Fruit fly (Drosophila melanogaster) Kc167 (cell line): ENCODE results near the gene Nlg3.

Source experiments
- Myc ChIP-seq: fragments of >200 bp; optimal IDR thresholded peaks from 2 replicates; lab custom pipeline; 2017; ENCODE audit warnings: missing external identifiers
- Sin3A ChIP-seq: fragments of >200 bp; optimal IDR thresholded peaks from 2 replicates; lab custom pipeline; 2018; ENCODE audit warnings: missing external identifiers
- h ChIP-seq: fragments of >200 bp; optimal IDR thresholded peaks from 3 replicates; lab custom pipeline; 2018; ENCODE audit warnings: missing external identifiers
- insv ChIP-seq: fragments of >200 bp; optimal IDR thresholded peaks from 3 replicates; lab custom pipeline; 2018; ENCODE audit warnings: missing external identifiers
- psq ChIP-seq: fragments of >200 bp; optimal IDR thresholded peaks from 2 replicates; lab custom pipeline; 2017; ENCODE audit warnings: missing external identifiers
- ttk ChIP-seq: sonication (Bioruptor generic); optimal IDR thresholded peaks from 2 replicates; lab custom pipeline; 2017; ENCODE audit warnings: missing external identifiers

The Nlg3 gene

dm6 chr3R:7541145-7541860 lies 97.9 kb downstream of the Nlg3 start, which contains the start of the genes alpha-Est3 and alpha-Est2:
Gene alpha-Est3, minus strand, starts transcription at chr3R:7541631.
Gene alpha-Est2, plus strand, starts transcription at chr3R:7541810.
- no peak for TF ChIP-seq h (lab: Kevin White, UChicago)
- no peak for TF ChIP-seq Myc (lab: Kevin White, UChicago)
- TF ChIP-seq ttk (lab: Kevin White, UChicago), result no peak
- no peak for TF ChIP-seq psq
- TF ChIP-seq insv, result no peak
- no peak for TF ChIP-seq Sin3A (lab: Kevin White, UChicago)

dm6 chr3R:7538435-7538834 lies 100.8 kb downstream of the Nlg3 start, which contains the start of gene alpha-Est4:
Gene alpha-Est4, minus strand, starts transcription at chr3R:7538615.
- TF ChIP-seq Sin3A (lab: Kevin White, UChicago) (no peak), h (lab: Kevin White, UChicago) (no peak), Myc (lab: Kevin White, UChicago) (no peak), insv (no peak), psq (no peak), ttk (lab: Kevin White, UChicago) (no peak)

- TF ChIP-seq psq (no peak), h (lab: Kevin White, UChicago) (no peak), ttk (lab: Kevin White, UChicago) (no peak), Sin3A (lab: Kevin White, UChicago) (no peak), insv (no peak), Myc (lab: Kevin White, UChicago) (no peak)
Measured at dm6 chr3R:7536281-7536680, 103.0 kb downstream of the Nlg3 start, which contains the start of gene alpha-Est5. Gene alpha-Est5, minus strand, starts transcription at chr3R:7536390.

- TF ChIP-seq psq, result no peak
- no peak for TF ChIP-seq Myc (lab: Kevin White, UChicago)
- TF ChIP-seq h (lab: Kevin White, UChicago), result no peak
- TF ChIP-seq insv, result no peak
- no peak for TF ChIP-seq Sin3A (lab: Kevin White, UChicago)
- no peak for TF ChIP-seq ttk (lab: Kevin White, UChicago)
Measured at dm6 chr3R:7535606-7536005, 103.6 kb downstream of the Nlg3 start.

dm6 chr3R:7530184-7530821 lies 108.9 kb downstream of the Nlg3 start, which contains the start of the genes Rtnl2 and alphaTub84D:
Gene Rtnl2, minus strand, starts transcription at chr3R:7530241.
Gene alphaTub84D, plus strand, starts transcription at chr3R:7530753.
- TF ChIP-seq Sin3A (lab: Kevin White, UChicago) (no peak), h (lab: Kevin White, UChicago) (no peak), Myc (lab: Kevin White, UChicago) (no peak), ttk (lab: Kevin White, UChicago) (no peak), insv (no peak), psq (no peak)

dm6 chr3R:7528677-7529076 lies 110.6 kb downstream of the Nlg3 start, which contains the start of gene alpha-Est6:
Gene alpha-Est6, minus strand, starts transcription at chr3R:7528777.
- TF ChIP-seq insv (no peak), ttk (lab: Kevin White, UChicago) (no peak), h (lab: Kevin White, UChicago) (no peak), Sin3A (lab: Kevin White, UChicago) (no peak), Myc (lab: Kevin White, UChicago) (no peak), psq (no peak)

- TF ChIP-seq ttk (lab: Kevin White, UChicago) (no peak), Myc (lab: Kevin White, UChicago) (no peak), Sin3A (lab: Kevin White, UChicago) (no peak), psq (no peak), insv (no peak), h (lab: Kevin White, UChicago) (no peak)
Measured at dm6 chr3R:7524160-7524559, 115.1 kb downstream of the Nlg3 start.

dm6 chr3R:7523594-7523993 lies 115.6 kb downstream of the Nlg3 start, which contains the start of gene alpha-Est7:
Gene alpha-Est7, minus strand, starts transcription at chr3R:7523753.
- no peak for TF ChIP-seq ttk (lab: Kevin White, UChicago)
- no peak for TF ChIP-seq psq

dm6 chr3R:7522266-7522955 lies 116.8 kb downstream of the Nlg3 start:
- no peak for TF ChIP-seq h (lab: Kevin White, UChicago)
- no peak for TF ChIP-seq Myc (lab: Kevin White, UChicago)
- TF ChIP-seq ttk (lab: Kevin White, UChicago), result no peak
- no peak for TF ChIP-seq psq
- no peak for TF ChIP-seq Sin3A (lab: Kevin White, UChicago)
- no peak for TF ChIP-seq insv
